Comparison of ENCODE assay signal across 1 worm cellular context in the genomic region with DNA sequence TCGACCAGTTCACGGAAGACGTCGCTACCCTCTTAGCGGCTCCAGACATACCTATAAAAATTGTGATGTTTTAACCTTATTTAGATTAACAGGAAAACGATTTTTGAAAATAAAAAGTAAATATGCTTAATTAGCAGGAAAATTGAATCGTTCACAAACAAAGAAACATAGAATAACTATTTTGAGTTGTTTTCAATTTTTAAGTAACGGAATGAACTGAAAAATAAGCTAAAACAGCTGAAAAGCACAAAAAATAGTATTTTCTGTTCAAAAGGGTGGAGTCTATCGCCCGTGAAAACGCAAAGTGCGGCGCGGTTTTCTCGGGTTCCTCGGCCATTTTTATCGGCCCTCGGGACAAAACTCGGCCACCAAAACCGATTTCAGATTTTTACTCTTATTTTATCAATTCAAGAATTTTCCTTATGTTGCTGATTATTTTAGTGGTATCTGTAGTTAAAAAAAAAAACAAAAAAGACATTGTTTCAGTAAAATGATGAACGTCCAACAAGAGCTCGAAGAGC.
A peak's percentile ranks its signal among the peaks of the same experiment; 100 is the strongest.
TF ChIP-seq lines count a peak whose summit lies in the region.

A gene (minus strand): TSS at position 51 of the 521 bp plus-strand sequence.
A gene (plus strand): TSS at position 370 of the 521 bp plus-strand sequence.

TF ChIP-seq in whole organism, L1 larva, 84 proteins besides CTCF, POLR2A, EP300 and RAD21 (continued from another document):
- peak; percentile 86 for TF ChIP-seq ceh-90 (tag; optimal IDR thresholded peaks at IDR 0.05; lab: Kevin White, UChicago)
- no peak for TF ChIP-seq ztf-4 (tag; optimal IDR thresholded peaks at IDR 0.05; lab: Kevin White, UChicago)
- peak; percentile 78 for TF ChIP-seq nhr-20 (tag; optimal IDR thresholded peaks at IDR 0.05; lab: Kevin White, UChicago)
- no peak for TF ChIP-seq fkh-10 (GFP tag; optimal IDR thresholded peaks at IDR 0.05; lab: Kevin White, UChicago)
- TF ChIP-seq lin-15B (tag; optimal IDR thresholded peaks at IDR 0.05; lab: Kevin White, UChicago) = peak; percentile 64
- no peak for TF ChIP-seq nhr-11 (tag; optimal IDR thresholded peaks at IDR 0.05; lab: Kevin White, UChicago)
- peak; percentile 82 for TF ChIP-seq fkh-4 (tag; optimal IDR thresholded peaks at IDR 0.05; lab: Kevin White, UChicago; ENCODE audit: borderline replicate concordance)
- peak; percentile 68 to 81 (median 69) for TF ChIP-seq dpl-1 (GFP tag; optimal IDR thresholded peaks at IDR 0.05; lab: Kevin White, UChicago)
- TF ChIP-seq skn-1 (tag; optimal IDR thresholded peaks at IDR 0.05; lab: Kevin White, UChicago) = peak; percentile 70
- peak; percentile 75 for TF ChIP-seq nhr-19 (GFP tag; conservative IDR thresholded peaks at IDR 0.05; lab: Robert Waterston, UW)
- TF ChIP-seq elt-3 (tag; optimal IDR thresholded peaks at IDR 0.05; lab: Kevin White, UChicago) = peak in 1 of 6 experiments; percentile 68
- peak; percentile 93 for TF ChIP-seq lir-3 (tag; optimal IDR thresholded peaks at IDR 0.05; lab: Kevin White, UChicago; ENCODE audit: poor library complexity)
- TF ChIP-seq unc-86 (tag; optimal IDR thresholded peaks at IDR 0.05; lab: Kevin White, UChicago) = peak; percentile 58
- TF ChIP-seq isw-1 (GFP tag; IDR thresholded peaks at IDR 0.05; lab: Robert Waterston, UW) = peak; percentile 65
- TF ChIP-seq ceh-82 (tag; optimal IDR thresholded peaks at IDR 0.05; lab: Kevin White, UChicago) = peak; percentile 15 to 81 (median 53)
- peak; percentile 82 for TF ChIP-seq snu-23 (GFP tag; optimal IDR thresholded peaks at IDR 0.05; lab: Kevin White, UChicago)
- TF ChIP-seq rnt-1 (tag; optimal IDR thresholded peaks at IDR 0.05; lab: Kevin White, UChicago) = peak; percentile 98
- TF ChIP-seq mep-1 (tag; optimal IDR thresholded peaks at IDR 0.05; lab: Kevin White, UChicago) = peak; percentile 75
- TF ChIP-seq ces-1 (GFP tag; optimal IDR thresholded peaks at IDR 0.05; lab: Kevin White, UChicago) = no peak
- peak; percentile 81 for TF ChIP-seq nhr-47 (tag; optimal IDR thresholded peaks at IDR 0.05; lab: Kevin White, UChicago)
- no peak for TF ChIP-seq F16B12.6 (tag; optimal IDR thresholded peaks at IDR 0.05; lab: Kevin White, UChicago)
- TF ChIP-seq zip-4 (GFP tag; optimal IDR thresholded peaks at IDR 0.05; lab: Kevin White, UChicago) = no peak
- peak; percentile 83 for TF ChIP-seq nhr-90 (tag; optimal IDR thresholded peaks at IDR 0.05; lab: Kevin White, UChicago; ENCODE audit: poor library complexity)
- TF ChIP-seq lin-14 (GFP tag; optimal IDR thresholded peaks at IDR 0.05; lab: Kevin White, UChicago) = peak; percentile 90
- peak; percentile 68 for TF ChIP-seq pax-3 (tag; optimal IDR thresholded peaks at IDR 0.05; lab: Kevin White, UChicago)
- TF ChIP-seq lin-39 (tag; optimal IDR thresholded peaks at IDR 0.05; lab: Kevin White, UChicago) = peak; percentile 19
- TF ChIP-seq aly-2 (tag; optimal IDR thresholded peaks at IDR 0.05; lab: Kevin White, UChicago) = no peak
